Fruit fly (Drosophila melanogaster) S2 (cell line): ENCODE data around the gene CG11983.

ENCODE experiments used
- CG8478 ChIP-seq: fragments of >200 bp; optimal IDR thresholded peaks from 2 replicates; lab custom pipeline; 2018
- CTCF ChIP-seq, 2 experiments: fragments of >200 bp; optimal IDR thresholded peaks; 2 replicates each; lab custom pipeline; 2018

DNA sequence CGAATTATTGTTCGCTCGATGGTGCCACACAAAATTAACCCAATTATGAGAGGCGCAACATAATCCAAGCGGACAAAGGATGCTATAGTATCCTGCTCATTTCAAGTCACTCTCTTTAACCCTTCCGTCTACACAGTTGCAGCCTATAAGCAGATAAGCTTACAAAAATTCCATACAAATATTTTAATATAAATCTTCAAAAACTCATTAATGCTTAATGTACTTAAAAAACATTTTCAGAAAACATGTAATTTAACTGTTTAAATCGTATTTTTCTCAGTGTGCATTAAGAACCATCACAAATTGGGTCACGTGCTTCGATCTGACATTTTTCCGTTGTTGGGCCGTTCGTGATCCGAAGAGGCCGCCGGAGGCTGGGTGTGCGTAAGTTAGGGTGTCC is 39.3 kb upstream of the CG11983 start:
- TF ChIP-seq CG8478 (lab: Kevin White, UChicago) (no peak), CTCF (optimal IDR thresholded peaks at IDR 0.05; lab: Kevin White, UChicago) (no peak)
